Worm (Caenorhabditis elegans) whole organism, midembryonic: ENCODE results near the gene bub-3.

Experiments used
- T22C8.4 ChIP-seq: fragments of 200-800 bp; sonication (Bioruptor generic); IDR thresholded peaks from 2 replicates; pipeline ENCODE4 v1.3.6; 2022; ENCODE audit warnings: missing genetic modification characterization, missing compliant biosample characterization
- cog-1 ChIP-seq: sonication (generic microtip); optimal IDR thresholded peaks from 2 replicates; lab custom pipeline; 2016; ENCODE audit warnings: missing genetic modification characterization, missing compliant biosample characterization
- flt-1 ChIP-seq: fragments of 200-800 bp; sonication (Bioruptor generic); IDR thresholded peaks from 2 replicates; pipeline ENCODE4 v1.3.6; 2022; ENCODE audit warnings: missing genetic modification characterization, missing compliant biosample characterization
- klf-2 ChIP-seq: fragments of 200-800 bp; sonication (Bioruptor generic); conservative IDR thresholded peaks from 2 replicates; pipeline ENCODE4 v1.3.6; 2022; ENCODE audit warnings: missing genetic modification reagents, missing genetic modification characterization, missing compliant biosample characterization
- med-1 ChIP-seq: sonication (generic microtip); optimal IDR thresholded peaks from 2 replicates; lab custom pipeline; 2017; ENCODE audit warnings: missing genetic modification characterization, mild to moderate bottlenecking, missing compliant biosample characterization, antibody characterized with exemption, missing genetic modification reagents; ENCODE audit not compliant: insufficient read depth
- ref-1 ChIP-seq: fragments of 200-800 bp; sonication (Bioruptor generic); conservative IDR thresholded peaks from 2 replicates; pipeline ENCODE4 v1.3.6; 2022; ENCODE audit warnings: missing genetic modification reagents, missing genetic modification characterization, missing compliant biosample characterization
- tab-1 ChIP-seq: fragments of 200-800 bp; sonication (Bioruptor generic); IDR thresholded peaks from 2 replicates; pipeline ENCODE4 v1.3.6; 2022; ENCODE audit warnings: missing genetic modification characterization, missing compliant biosample characterization
- ztf-23 ChIP-seq: fragments of 200-800 bp; sonication (Bioruptor generic); IDR thresholded peaks from 2 replicates; pipeline ENCODE4 v1.3.6; 2022; ENCODE audit warnings: missing genetic modification reagents, missing genetic modification characterization, missing compliant biosample characterization
- ztf-29 ChIP-seq: fragments of 200-800 bp; sonication (Bioruptor generic); IDR thresholded peaks from 2 replicates; pipeline ENCODE4 v1.3.6; 2022; ENCODE audit warnings: missing genetic modification reagents, missing genetic modification characterization, missing compliant biosample characterization

bub-3 gene

DNA sequence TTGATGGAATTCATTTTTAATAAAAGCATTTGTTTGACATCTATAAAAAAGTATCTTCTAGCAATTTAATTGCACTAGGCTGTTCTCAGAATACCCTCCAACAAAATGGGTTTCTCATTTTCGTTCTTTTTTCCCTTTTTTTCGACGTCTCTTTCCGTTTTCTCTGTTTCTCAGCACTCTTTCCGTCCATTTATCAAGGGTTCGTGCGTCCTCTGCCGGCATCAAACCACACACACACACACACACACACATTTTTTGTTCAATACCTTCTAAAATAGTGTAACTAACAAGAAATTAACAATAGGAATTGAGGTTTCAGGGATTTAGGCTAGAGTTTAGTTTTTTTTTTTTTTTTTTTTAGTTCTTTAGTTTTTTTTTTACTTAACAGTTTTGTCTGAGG lies 30.4 kb downstream of the bub-3 start:
- TF ChIP-seq T22C8.4 (GFP tag; lab: Robert Waterston, UW): no peak
- no peak for TF ChIP-seq med-1 (GFP tag; lab: Kevin White, UChicago)
- TF ChIP-seq ztf-29: no peak
- no peak for TF ChIP-seq cog-1
- TF ChIP-seq flt-1: no peak
- TF ChIP-seq ztf-23 (GFP tag; lab: Robert Waterston, UW): no peak
- no peak for TF ChIP-seq klf-2
- TF ChIP-seq tab-1: no peak
- no peak for TF ChIP-seq ref-1 (GFP tag; lab: Robert Waterston, UW)

- TF ChIP-seq cog-1 (no peak), tab-1 (no peak), klf-2 (no peak), ztf-23 (GFP tag; lab: Robert Waterston, UW) (no peak), flt-1 (no peak), ztf-29 (no peak), T22C8.4 (GFP tag; lab: Robert Waterston, UW) (no peak), med-1 (GFP tag; lab: Kevin White, UChicago) (no peak), ref-1 (GFP tag; lab: Robert Waterston, UW) (no peak)
These were observed 32.2 kb downstream of the bub-3 start, which contains the start of gene arrd-13 for ce11 chrII:13758108-13758507. Gene arrd-13, plus strand, starts transcription at chrII:13758408.

DNA sequence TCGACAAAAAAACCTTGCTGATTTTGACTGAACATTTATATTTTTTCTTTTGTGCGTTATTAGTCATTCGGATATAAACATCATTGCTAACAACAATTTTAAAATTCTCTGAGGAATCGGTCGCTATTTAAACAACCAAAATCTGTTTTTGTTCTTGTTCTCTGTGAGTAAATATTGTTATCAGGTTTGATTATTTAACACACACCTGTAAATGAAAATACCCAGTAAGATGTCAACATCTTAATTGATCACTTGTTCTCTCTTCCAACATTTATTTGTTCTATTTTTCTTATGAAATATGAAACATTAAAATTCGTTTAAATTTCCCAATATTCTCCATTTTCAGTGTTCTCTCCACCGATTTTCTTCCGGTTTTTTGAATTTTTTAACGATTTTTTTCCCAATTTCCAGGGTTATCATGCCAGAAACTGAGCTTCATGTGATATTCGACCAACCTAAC lies 37.2 kb downstream of the bub-3 start, which contains the start of gene arrd-11:
Gene arrd-11 (plus strand): TSS at position 410 of the 460 bp plus-strand sequence.
- no peak for TF ChIP-seq tab-1
- TF ChIP-seq med-1 (GFP tag; lab: Kevin White, UChicago): no peak

- TF ChIP-seq flt-1 (no peak), ref-1 (GFP tag; lab: Robert Waterston, UW) (no peak), ztf-23 (GFP tag; lab: Robert Waterston, UW) (no peak), T22C8.4 (GFP tag; lab: Robert Waterston, UW) (no peak), cog-1 (no peak), med-1 (GFP tag; lab: Kevin White, UChicago) (no peak), klf-2 (no peak), tab-1 (no peak), ztf-29 (no peak)
These were observed 40.1 kb downstream of the bub-3 start, which contains the start of gene arrd-12 for ce11 chrII:13765952-13766351. Gene arrd-12, plus strand, starts transcription at chrII:13766252.

DNA sequence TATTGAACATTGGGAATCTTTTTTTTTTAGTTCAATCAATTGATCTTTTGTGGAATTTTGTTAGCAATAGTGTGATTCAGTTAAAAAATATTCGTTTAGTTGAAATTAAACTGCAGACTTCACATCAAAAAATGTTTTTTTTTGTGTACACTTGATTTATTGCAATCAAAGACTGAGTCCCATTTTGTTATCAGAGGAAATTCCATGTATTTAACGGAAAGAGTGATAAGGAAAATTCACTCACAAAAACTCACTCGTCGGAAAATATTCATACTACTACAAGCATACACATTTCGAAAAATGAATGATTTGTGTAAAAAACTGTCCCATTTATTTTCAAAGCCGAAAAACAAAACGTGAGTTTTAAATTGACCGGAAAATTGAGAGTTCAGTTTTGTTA lies 45.5 kb downstream of the bub-3 start, which contains the start of gene C01B9.1:
Gene C01B9.1 (plus strand): TSS at position 241 of the 400 bp plus-strand sequence.
- no peak for TF ChIP-seq klf-2
